Worm (Caenorhabditis elegans): ENCODE results near the gene Y54F10AM.11.

DNA sequence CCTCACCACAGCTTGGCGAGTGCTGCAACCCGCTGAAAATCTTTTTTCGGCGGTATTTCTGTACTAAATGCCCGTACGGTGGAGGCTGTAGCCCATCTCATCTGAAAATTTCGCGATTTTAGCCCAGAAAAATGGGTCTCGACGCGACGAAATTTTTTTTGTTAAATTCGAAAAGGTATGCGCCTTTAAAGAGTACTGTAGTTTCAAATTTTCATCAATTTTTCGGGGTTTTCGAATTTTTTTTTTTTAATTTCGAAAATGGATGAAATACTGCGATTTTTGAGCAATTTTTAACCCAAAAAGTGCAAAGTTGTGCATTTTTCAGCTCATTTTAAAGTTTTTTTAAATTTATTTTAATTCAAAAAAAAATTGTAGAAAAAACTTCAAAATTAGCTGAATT is 7.7 kb upstream of the Y54F10AM.11 start, which contains the start of gene Y54F10AR.2:
- TF ChIP-seq unc-62 (GFP tag; optimal IDR thresholded peaks at IDR 0.05) (no peak), ama-1 (optimal IDR thresholded peaks at IDR 0.05) (no peak), pha-4 (tag; optimal IDR thresholded peaks at IDR 0.05) (no peak), ZK546.5 (tag; optimal IDR thresholded peaks at IDR 0.05) (no peak), ceh-9 (tag; optimal IDR thresholded peaks at IDR 0.05) (no peak), unc-39 (tag; optimal IDR thresholded peaks at IDR 0.05) (no peak), egl-27 (tag; optimal IDR thresholded peaks at IDR 0.05) (no peak), nhr-12 (tag; optimal IDR thresholded peaks at IDR 0.05) (no peak), zag-1 (tag; optimal IDR thresholded peaks at IDR 0.05) (no peak), aly-2 (tag; optimal IDR thresholded peaks at IDR 0.05) (no peak), skn-1 (tag; optimal IDR thresholded peaks at IDR 0.05) (no peak)
